Fruit fly (Drosophila melanogaster) whole organism, embryonic: Measurements from ENCODE around the gene CG14221.

ENCODE experiments used
- CG10209 ChIP-seq: fragments of 200-800 bp; sonication (Bioruptor generic); optimal IDR thresholded peaks from 3 replicates; lab custom pipeline; 2017; ENCODE audit warnings: missing biosample characterization, mild to moderate bottlenecking, missing genetic modification characterization, missing genetic modification reagents
- CG10274 ChIP-seq: fragments of 200-800 bp; sonication (Bioruptor generic); optimal IDR thresholded peaks from 3 replicates; lab custom pipeline; 2017; ENCODE audit warnings: missing biosample characterization, mild to moderate bottlenecking, missing genetic modification characterization
- CG10366 ChIP-seq: fragments of 200-800 bp; sonication (Bioruptor generic); IDR thresholded peaks from 2 replicates; pipeline ENCODE4 v1.3.6; 2022; ENCODE audit warnings: missing biosample characterization, missing genetic modification characterization
- CG10462 ChIP-seq: fragments of 200-800 bp; sonication (Bioruptor generic); optimal IDR thresholded peaks from 2 replicates; lab custom pipeline; 2016; ENCODE audit warnings: missing biosample characterization, missing genetic modification characterization
- CG11723 ChIP-seq: fragments of 200-800 bp; sonication (Bioruptor generic); optimal IDR thresholded peaks from 2 replicates; lab custom pipeline; 2017; ENCODE audit warnings: missing biosample characterization, mild to moderate bottlenecking, missing genetic modification characterization
- CG12236 ChIP-seq: fragments of 200-800 bp; sonication (Bioruptor generic); optimal IDR thresholded peaks from 2 replicates; lab custom pipeline; 2016; ENCODE audit warnings: missing biosample characterization, missing genetic modification characterization
- CG14014 ChIP-seq: fragments of 200-800 bp; sonication (Bioruptor generic); IDR thresholded peaks from 2 replicates; pipeline ENCODE4 v1.3.6; 2022; ENCODE audit warnings: missing biosample characterization, missing genetic modification characterization
- CG14441 ChIP-seq: fragments of 200-800 bp; sonication (Bioruptor generic); IDR thresholded peaks from 2 replicates; pipeline ENCODE4 v1.3.6; 2022; ENCODE audit warnings: missing biosample characterization, missing genetic modification characterization
- CG14667 ChIP-seq: fragments of 200-800 bp; sonication (Bioruptor generic); IDR thresholded peaks from 2 replicates; pipeline ENCODE4 v1.3.6; 2022; ENCODE audit warnings: missing biosample characterization, missing genetic modification characterization
- CG14860 ChIP-seq: fragments of 200-800 bp; sonication (Bioruptor generic); IDR thresholded peaks from 3 replicates; pipeline ENCODE4 v1.3.6; 2022; ENCODE audit warnings: missing biosample characterization, missing genetic modification characterization; ENCODE audit not compliant: partially characterized antibody
- CG17328 ChIP-seq: fragments of 200-800 bp; sonication (Bioruptor generic); IDR thresholded peaks from 2 replicates; pipeline ENCODE4 v1.3.6; 2022; ENCODE audit warnings: missing biosample characterization, missing genetic modification characterization
- CG18476 ChIP-seq: fragments of 200-800 bp; sonication (Bioruptor generic); optimal IDR thresholded peaks from 2 replicates; lab custom pipeline; 2016; ENCODE audit warnings: missing biosample characterization, mild to moderate bottlenecking, missing genetic modification characterization
- CG18619 ChIP-seq: fragments of 200-800 bp; sonication (Bioruptor generic); optimal IDR thresholded peaks from 3 replicates; lab custom pipeline; 2017; ENCODE audit warnings: missing biosample characterization, mild to moderate bottlenecking, missing genetic modification characterization
- CG18764 ChIP-seq: fragments of 200-800 bp; sonication (Bioruptor generic); optimal IDR thresholded peaks from 3 replicates; lab custom pipeline; 2016; ENCODE audit warnings: missing biosample characterization, missing genetic modification characterization
- CG2116 ChIP-seq: fragments of 200-800 bp; sonication (Bioruptor generic); optimal IDR thresholded peaks from 3 replicates; lab custom pipeline; 2018; ENCODE audit warnings: missing biosample characterization, mild to moderate bottlenecking, missing genetic modification characterization
- CG2129 ChIP-seq: fragments of 200-800 bp; sonication (Bioruptor generic); IDR thresholded peaks from 2 replicates; pipeline ENCODE4 v1.3.6; 2022; ENCODE audit warnings: missing biosample characterization, missing genetic modification characterization; ENCODE audit not compliant: partially characterized antibody
- CG2678 ChIP-seq: fragments of 200-800 bp; sonication (Bioruptor generic); optimal IDR thresholded peaks from 3 replicates; lab custom pipeline; 2019; ENCODE audit warnings: missing biosample characterization, mild to moderate bottlenecking, missing genetic modification characterization, moderate library complexity
- CG31224 ChIP-seq: fragments of 200-800 bp; sonication (Bioruptor generic); IDR thresholded peaks from 2 replicates; pipeline ENCODE4 v1.3.6; 2022; ENCODE audit warnings: missing biosample characterization, missing genetic modification characterization
- CG3847 ChIP-seq: fragments of 200-800 bp; sonication (Bioruptor generic); IDR thresholded peaks from 2 replicates; pipeline ENCODE4 v1.3.6; 2022; ENCODE audit warnings: missing biosample characterization, missing genetic modification characterization
- CG4424 ChIP-seq: fragments of 200-800 bp; sonication (Bioruptor generic); optimal IDR thresholded peaks from 3 replicates; lab custom pipeline; 2016; ENCODE audit warnings: missing biosample characterization, missing genetic modification characterization
- CG4707 ChIP-seq: fragments of 200-800 bp; sonication (Bioruptor generic); optimal IDR thresholded peaks from 2 replicates; lab custom pipeline; 2018; ENCODE audit warnings: missing biosample characterization, mild to moderate bottlenecking, missing genetic modification characterization, moderate library complexity
- CG6654 ChIP-seq: fragments of 200-800 bp; sonication (Bioruptor generic); optimal IDR thresholded peaks from 2 replicates; lab custom pipeline; 2017; ENCODE audit warnings: missing biosample characterization, mild to moderate bottlenecking, missing genetic modification characterization
- CG9876 ChIP-seq: fragments of 200-800 bp; sonication (Bioruptor generic); optimal IDR thresholded peaks from 2 replicates; lab custom pipeline; 2016; ENCODE audit warnings: missing biosample characterization, missing genetic modification characterization
- Dfd ChIP-seq, 2 experiments: fragments of >200 bp; optimal IDR thresholded peaks; 2 replicates each; lab custom pipeline; 2017; ENCODE audit warnings: missing biosample characterization in 2 of 2, missing genetic modification characterization in 2 of 2
- Dip3 ChIP-seq: fragments of 200-800 bp; sonication (Bioruptor generic); optimal IDR thresholded peaks from 3 replicates; lab custom pipeline; 2016; ENCODE audit warnings: missing biosample characterization, missing genetic modification characterization
- Doc2 ChIP-seq: fragments of 200-800 bp; sonication (Bioruptor generic); IDR thresholded peaks from 2 replicates; pipeline ENCODE4 v1.3.6; 2022; ENCODE audit warnings: missing biosample characterization, missing genetic modification characterization
- Hey ChIP-seq: fragments of 200-800 bp; sonication (Bioruptor generic); optimal IDR thresholded peaks from 3 replicates; lab custom pipeline; 2018; ENCODE audit warnings: missing biosample characterization, mild to moderate bottlenecking, missing genetic modification characterization
- Hmx ChIP-seq: fragments of 200-800 bp; sonication (Bioruptor generic); optimal IDR thresholded peaks from 2 replicates; lab custom pipeline; 2016; ENCODE audit warnings: missing biosample characterization, missing genetic modification characterization
- Hr78 ChIP-seq, 2 experiments: fragments of 200-800 bp in 1 of 2; fragments of >200 bp in 1 of 2; sonication (Bioruptor generic) in 1 of 2; optimal IDR thresholded peaks; 2 replicates each; lab custom pipeline; 2017 to 2019; ENCODE audit warnings: missing biosample characterization in 2 of 2, missing genetic modification characterization in 2 of 2, mild to moderate bottlenecking in 1 of 2, moderate library complexity in 1 of 2
- Myb ChIP-seq: fragments of 200-800 bp; sonication (Bioruptor generic); optimal IDR thresholded peaks from 2 replicates; lab custom pipeline; 2016; ENCODE audit warnings: missing biosample characterization, missing genetic modification characterization
- NC2β ChIP-seq: fragments of 200-800 bp; sonication (Bioruptor generic); optimal IDR thresholded peaks from 2 replicates; lab custom pipeline; 2016; ENCODE audit warnings: missing biosample characterization, missing genetic modification characterization
- Nf-YB ChIP-seq: fragments of 200-800 bp; sonication (Bioruptor generic); optimal IDR thresholded peaks from 3 replicates; lab custom pipeline; 2019; ENCODE audit warnings: missing biosample characterization, mild to moderate bottlenecking, missing genetic modification characterization, moderate library complexity
- Nf-YC ChIP-seq: fragments of 200-800 bp; optimal IDR thresholded peaks from 3 replicates; lab custom pipeline; 2019; ENCODE audit warnings: missing biosample characterization, mild to moderate bottlenecking, missing genetic modification characterization, moderate library complexity
- NfI ChIP-seq: fragments of 200-800 bp; sonication (Bioruptor generic); optimal IDR thresholded peaks from 3 replicates; lab custom pipeline; 2018; ENCODE audit warnings: missing biosample characterization, mild to moderate bottlenecking, missing genetic modification characterization, moderate library complexity
- Sox100B ChIP-seq: fragments of 200-800 bp; sonication (Bioruptor generic); optimal IDR thresholded peaks from 3 replicates; lab custom pipeline; 2018; ENCODE audit warnings: missing biosample characterization, mild to moderate bottlenecking, missing genetic modification characterization
- ase ChIP-seq: fragments of 200-800 bp; sonication (Bioruptor generic); IDR thresholded peaks from 3 replicates; pipeline ENCODE4 v1.3.6; 2022; ENCODE audit warnings: missing biosample characterization, missing genetic modification characterization
- chm ChIP-seq: fragments of 200-800 bp; sonication (Bioruptor generic); IDR thresholded peaks from 2 replicates; pipeline ENCODE4 v1.3.6; 2022; ENCODE audit warnings: missing biosample characterization, missing genetic modification characterization
- fru ChIP-seq: fragments of >200 bp; optimal IDR thresholded peaks from 2 replicates; lab custom pipeline; 2017
- ham ChIP-seq: fragments of 200-800 bp; sonication (Bioruptor generic); IDR thresholded peaks from 2 replicates; pipeline ENCODE4 v1.3.6; 2022; ENCODE audit warnings: missing biosample characterization, missing genetic modification characterization
- jumu ChIP-seq: fragments of 200-800 bp; sonication (Bioruptor generic); optimal IDR thresholded peaks from 3 replicates; lab custom pipeline; 2016; ENCODE audit warnings: missing biosample characterization, missing genetic modification characterization
- knrl ChIP-seq: fragments of 200-800 bp; sonication (Bioruptor generic); IDR thresholded peaks from 3 replicates; pipeline ENCODE4 v1.3.6; 2022; ENCODE audit warnings: missing biosample characterization, missing genetic modification characterization; ENCODE audit not compliant: partially characterized antibody
- lab ChIP-seq: fragments of 200-800 bp; sonication (Bioruptor generic); optimal IDR thresholded peaks from 3 replicates; lab custom pipeline; 2017; ENCODE audit warnings: missing biosample characterization, missing genetic modification characterization, mild to moderate bottlenecking, moderate library complexity, missing genetic modification reagents
- nom ChIP-seq: fragments of 200-800 bp; sonication (Bioruptor generic); optimal IDR thresholded peaks from 2 replicates; lab custom pipeline; 2017; ENCODE audit warnings: missing biosample characterization, missing genetic modification characterization, mild to moderate bottlenecking, moderate library complexity, missing genetic modification reagents
- odd ChIP-seq: fragments of 200-800 bp; sonication (Bioruptor generic); optimal IDR thresholded peaks from 2 replicates; lab custom pipeline; 2017; ENCODE audit warnings: missing biosample characterization, mild to moderate bottlenecking, missing genetic modification characterization
- pnt ChIP-seq: fragments of 200-800 bp; sonication (Bioruptor generic); optimal IDR thresholded peaks from 3 replicates; lab custom pipeline; 2016; ENCODE audit warnings: missing biosample characterization, missing genetic modification characterization
- prd ChIP-seq, 3 experiments: fragments of >200 bp in 2 of 3; fragments of 200-800 bp in 1 of 3; sonication (Bioruptor generic) in 1 of 3; optimal IDR thresholded peaks in 2 of 3; IDR thresholded peaks in 1 of 3; 2 replicates in 2 of 3; 3 replicates in 1 of 3; pipeline versions ENCODE4 v1.3.6 to Lab custom; 2017 to 2022; ENCODE audit warnings: missing biosample characterization in 1 of 3, missing genetic modification characterization in 1 of 3
- pros ChIP-seq: fragments of 200-800 bp; sonication (Bioruptor generic); optimal IDR thresholded peaks from 3 replicates; lab custom pipeline; 2019; ENCODE audit warnings: missing biosample characterization, mild to moderate bottlenecking, missing genetic modification characterization, moderate library complexity
- ssp ChIP-seq: fragments of 200-800 bp; sonication (Bioruptor generic); IDR thresholded peaks from 2 replicates; pipeline ENCODE4 v1.3.6; 2022; ENCODE audit warnings: missing biosample characterization, missing genetic modification characterization
- twi ChIP-seq: fragments of 200-800 bp; optimal IDR thresholded peaks from 2 replicates; lab custom pipeline; 2019; ENCODE audit warnings: missing biosample characterization, mild to moderate bottlenecking, missing genetic modification characterization, moderate library complexity
- zfh1 ChIP-seq: fragments of 200-800 bp; sonication (Bioruptor generic); IDR thresholded peaks from 3 replicates; pipeline ENCODE4 v1.3.6; 2022; ENCODE audit warnings: missing biosample characterization, missing genetic modification characterization

Gene CG14221

dm6 chrX:19662583-19663195 lies 41.6 kb upstream of the CG14221 start (continued):
- no peak for TF ChIP-seq ssp (GFP tag; lab: Robert Waterston, UW)
- no peak for TF ChIP-seq CG18619 (GFP tag; lab: Kevin White, UChicago)
- no peak for TF ChIP-seq Hmx (GFP tag; lab: Kevin White, UChicago)
- TF ChIP-seq zfh1 (GFP tag; lab: Robert Waterston, UW), result no peak
- no peak for TF ChIP-seq CG4424 (GFP tag; lab: Kevin White, UChicago)
- TF ChIP-seq Dfd (GFP tag; optimal IDR thresholded peaks at IDR 0.05; lab: Kevin White, UChicago), result no peak
- TF ChIP-seq odd, result no peak
- TF ChIP-seq NC2β, result no peak
- TF ChIP-seq twi (tag; lab: Kevin White, UChicago), result no peak
- no peak for TF ChIP-seq knrl
- peak; percentile 75 for TF ChIP-seq Nf-YB
- no peak for TF ChIP-seq CG12236
- no peak for TF ChIP-seq NfI (GFP tag; lab: Kevin White, UChicago)
- no peak for TF ChIP-seq CG2116 (GFP tag; lab: Kevin White, UChicago)
- TF ChIP-seq chm (GFP tag; lab: Robert Waterston, UW), result peak; percentile 82; the same call in 1 of the 2 replicates
- TF ChIP-seq CG3847 (GFP tag; lab: Robert Waterston, UW), result no peak
- TF ChIP-seq CG14667 (GFP tag; lab: Robert Waterston, UW), result no peak
- no peak for TF ChIP-seq CG2129 (GFP tag; lab: Robert Waterston, UW)
- TF ChIP-seq pnt (GFP tag; lab: Kevin White, UChicago), result no peak
- no peak for TF ChIP-seq ase
- TF ChIP-seq jumu (GFP tag; lab: Kevin White, UChicago), result peak; percentile 6
- no peak for TF ChIP-seq prd (optimal IDR thresholded peaks at IDR 0.05; lab: Kevin White, UChicago)
- TF ChIP-seq prd (GFP tag; IDR thresholded peaks at IDR 0.05; lab: Robert Waterston, UW), result no peak
- TF ChIP-seq Hr78 (GFP tag; optimal IDR thresholded peaks at IDR 0.05; lab: Kevin White, UChicago), result peak in 1 of 2 experiments; percentile 97
- TF ChIP-seq CG2678, result no peak
- no peak for TF ChIP-seq CG18476 (GFP tag; lab: Kevin White, UChicago)
- TF ChIP-seq CG14860, result no peak
- TF ChIP-seq Myb (GFP tag; lab: Kevin White, UChicago), result no peak
- TF ChIP-seq CG10366 (GFP tag; lab: Robert Waterston, UW), result 0 out of 2 replicates have a peak, but pooled peaks have one; percentile 11
- TF ChIP-seq CG17328 (GFP tag; lab: Robert Waterston, UW), result no peak
- TF ChIP-seq CG4707 (GFP tag; lab: Kevin White, UChicago), result no peak
- peak; percentile 29 for TF ChIP-seq nom (GFP tag; lab: Kevin White, UChicago)

DNA sequence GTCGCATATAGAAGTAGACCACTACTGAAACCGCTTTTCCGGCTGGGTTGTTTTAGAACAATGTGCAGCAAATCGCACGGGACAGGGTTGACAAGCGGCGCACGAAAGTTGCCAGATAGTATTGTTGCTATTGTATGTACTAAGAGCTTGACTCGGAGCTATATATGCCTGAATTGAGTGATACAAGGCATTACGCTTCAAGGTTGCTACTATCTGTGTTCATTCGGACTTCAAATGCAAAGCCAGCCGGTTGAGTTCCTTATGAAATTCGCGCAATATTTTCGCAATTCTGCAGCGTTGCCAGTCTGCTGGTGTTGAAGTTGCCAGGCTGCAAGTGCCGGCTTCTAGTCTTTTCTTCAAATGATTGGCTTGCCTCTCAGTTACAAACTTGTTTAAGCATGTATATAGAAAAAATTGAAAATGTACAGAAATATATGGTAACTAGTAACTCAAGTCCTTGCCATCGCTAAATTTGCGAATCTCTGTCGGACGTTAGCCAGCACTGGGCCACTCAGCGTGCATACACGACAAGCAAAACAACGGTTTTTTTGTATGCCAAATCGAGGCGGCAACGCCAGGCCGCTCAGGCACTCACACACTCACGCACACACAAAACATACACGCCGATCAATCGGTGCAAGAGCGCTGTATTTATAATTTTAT lies 30.8 kb upstream of the CG14221 start, which contains the start of the genes Ranbp21 and Elys:
Gene Ranbp21, minus strand, starts transcription at position 513 of the 663 bp plus-strand sequence.
Gene Elys, plus strand, starts transcription at position 549 of the 663 bp plus-strand sequence.
- TF ChIP-seq lab (GFP tag; lab: Kevin White, UChicago) (no peak), CG10209 (peak; percentile 38), Hey (tag; lab: Kevin White, UChicago) (no peak), ham (no peak), CG18764 (GFP tag; lab: Kevin White, UChicago) (no peak), pros (GFP tag; lab: Kevin White, UChicago) (no peak), CG14014 (0 out of 2 replicates have a peak, but pooled peaks have one; percentile 29), CG9876 (GFP tag; lab: Kevin White, UChicago) (peak; percentile 19), Sox100B (GFP tag; lab: Kevin White, UChicago) (no peak), CG10462 (GFP tag; lab: Kevin White, UChicago) (peak; percentile 77), fru (lab: Kevin White, UChicago) (no peak), CG14441 (GFP tag; lab: Robert Waterston, UW) (peak; percentile 55; the same call in 1 of the 2 replicates), CG11723 (GFP tag; lab: Kevin White, UChicago) (no peak), Dip3 (GFP tag; lab: Kevin White, UChicago) (peak; percentile 73), CG6654 (peak; percentile 7), Nf-YC (tag; lab: Kevin White, UChicago) (no peak), CG31224 (GFP tag; lab: Robert Waterston, UW) (peak; percentile 47; the same call in 1 of the 2 replicates), CG10274 (GFP tag; lab: Kevin White, UChicago) (no peak), Doc2 (GFP tag; lab: Robert Waterston, UW) (no peak)
